Worm (Caenorhabditis elegans): ENCODE measurements around the gene Y75B8A.23.

The Y75B8A.23 gene

DNA sequence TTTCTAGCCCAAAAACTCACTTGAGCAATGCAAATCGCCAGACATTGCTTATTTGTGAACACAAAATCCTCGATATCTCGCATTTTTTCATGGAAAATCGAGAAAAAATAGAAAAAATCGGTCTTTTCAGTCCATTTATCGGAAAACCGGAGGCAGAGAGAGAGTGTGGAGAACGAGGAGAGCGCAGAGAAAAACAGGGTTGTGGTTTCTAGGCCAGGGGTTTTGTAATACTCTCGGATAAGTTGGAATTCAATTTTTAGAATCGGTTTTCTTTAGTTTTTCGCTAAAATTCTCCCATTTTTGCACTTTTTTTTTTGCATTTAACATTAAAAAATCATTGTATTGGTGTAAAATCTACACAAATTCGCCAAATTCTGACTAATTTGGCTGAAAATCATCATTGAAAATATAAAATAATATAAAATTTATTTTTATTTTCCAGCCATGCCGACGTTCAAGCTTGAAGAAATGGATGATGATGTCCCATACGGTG, 23.2 kb downstream of the Y75B8A.23 start, which contains the start of the genes Y75B8A.24 and Y75B8A.25 (continued):
- TF ChIP-seq pax-1 (tag; optimal IDR thresholded peaks at IDR 0.05) (no peak), mec-3 (tag; optimal IDR thresholded peaks at IDR 0.05; ENCODE audit: borderline replicate concordance) (peak; percentile 10), unc-3 (GFP tag; conservative IDR thresholded peaks at IDR 0.05) (no peak), unc-3 (tag; optimal IDR thresholded peaks at IDR 0.05) (no peak), zip-5 (tag; optimal IDR thresholded peaks at IDR 0.05) (peak; percentile 27), pros-1 (tag; optimal IDR thresholded peaks at IDR 0.05) (no peak), K02D7.2 (tag; optimal IDR thresholded peaks at IDR 0.05) (no peak), odd-2 (tag; optimal IDR thresholded peaks at IDR 0.05) (no peak), ref-2 (tag; optimal IDR thresholded peaks at IDR 0.05) (peak; percentile 55), hlh-6 (tag; optimal IDR thresholded peaks at IDR 0.05) (no peak), unc-86 (tag; optimal IDR thresholded peaks at IDR 0.05) (no peak), ceh-9 (tag; optimal IDR thresholded peaks at IDR 0.05) (no peak), madf-2 (tag; optimal IDR thresholded peaks at IDR 0.05) (no peak), ets-4 (tag; optimal IDR thresholded peaks at IDR 0.05) (peak; percentile 85), C38D4.7 (GFP tag; optimal IDR thresholded peaks at IDR 0.05) (no peak), lim-6 (tag; optimal IDR thresholded peaks at IDR 0.05) (peak; percentile 29), unc-42 (tag; optimal IDR thresholded peaks at IDR 0.05) (peak; percentile 31), pat-9 (tag; optimal IDR thresholded peaks at IDR 0.05) (no peak), sox-2 (GFP tag; IDR thresholded peaks at IDR 0.05) (no peak), ceh-30 (tag; optimal IDR thresholded peaks at IDR 0.05) (no peak), unc-55 (GFP tag; optimal IDR thresholded peaks at IDR 0.05) (no peak), ceh-34 (tag; optimal IDR thresholded peaks at IDR 0.05) (no peak), fkh-10 (GFP tag; optimal IDR thresholded peaks at IDR 0.05) (no peak), elt-2 (tag; optimal IDR thresholded peaks at IDR 0.05) (no peak), T23F11.4 (GFP tag; optimal IDR thresholded peaks at IDR 0.05) (no peak), rnt-1 (tag; optimal IDR thresholded peaks at IDR 0.05) (peak; percentile 47), ceh-22 (tag; optimal IDR thresholded peaks at IDR 0.05) (no peak), K09A11.1 (tag; optimal IDR thresholded peaks at IDR 0.05; ENCODE audit: insufficient read depth) (no peak), ceh-24 (tag; optimal IDR thresholded peaks at IDR 0.05) (no peak), ceh-6 (GFP tag; optimal IDR thresholded peaks at IDR 0.05) (no peak), ceh-45 (GFP tag; IDR thresholded peaks at IDR 0.05) (no peak), ceh-31 (tag; optimal IDR thresholded peaks at IDR 0.05) (peak; percentile 89), ttx-3 (tag; optimal IDR thresholded peaks at IDR 0.05) (no peak), ceh-18 (tag; optimal IDR thresholded peaks at IDR 0.05) (no peak), gmeb-2 (tag; optimal IDR thresholded peaks at IDR 0.05) (no peak), pha-2 (tag; optimal IDR thresholded peaks at IDR 0.05) (no peak), sdc-2 (tag; optimal IDR thresholded peaks at IDR 0.05) (no peak), ceh-14 (tag; optimal IDR thresholded peaks at IDR 0.05) (no peak), nhr-11 (tag; optimal IDR thresholded peaks at IDR 0.05) (no peak), nhr-232 (tag; optimal IDR thresholded peaks at IDR 0.05) (no peak), ztf-16 (tag; optimal IDR thresholded peaks at IDR 0.05) (no peak), dve-1 (tag; optimal IDR thresholded peaks at IDR 0.05) (no peak)

DNA sequence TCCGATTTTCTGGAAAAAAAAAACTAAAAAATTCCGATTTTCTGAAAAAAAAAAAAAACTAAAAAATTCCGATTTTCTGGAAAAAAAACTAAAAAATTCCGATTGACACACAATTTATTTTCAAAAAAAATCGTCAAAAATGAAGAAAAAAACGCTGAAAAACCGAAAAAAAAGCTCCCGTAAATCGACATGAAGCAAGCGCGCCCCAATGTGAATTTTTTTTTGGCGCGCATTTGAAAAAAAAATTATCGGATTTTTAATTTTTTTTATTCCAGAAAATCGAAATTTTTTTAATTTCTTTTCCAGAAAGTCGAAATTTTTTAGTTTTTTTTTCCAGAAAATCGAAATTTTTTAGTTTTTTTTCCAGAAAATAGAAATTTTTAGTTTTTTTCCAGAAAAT, 28.3 kb downstream of the Y75B8A.23 start:
- no peak for TF ChIP-seq ceh-9 (tag; optimal IDR thresholded peaks at IDR 0.05)
- no peak for TF ChIP-seq pha-4 (tag; optimal IDR thresholded peaks at IDR 0.05)
- TF ChIP-seq tbx-7 (tag; optimal IDR thresholded peaks at IDR 0.05) = no peak
- no peak for TF ChIP-seq ahr-1 (tag; optimal IDR thresholded peaks at IDR 0.05)
- no peak for TF ChIP-seq unc-3 (GFP tag; conservative IDR thresholded peaks at IDR 0.05)
- TF ChIP-seq unc-3 (tag; optimal IDR thresholded peaks at IDR 0.05) = no peak
- TF ChIP-seq sox-4 (tag; optimal IDR thresholded peaks at IDR 0.05) = no peak
- TF ChIP-seq nhr-11 (tag; optimal IDR thresholded peaks at IDR 0.05) = no peak
- no peak for TF ChIP-seq che-1 (tag; optimal IDR thresholded peaks at IDR 0.05)

All from whole organism, late embryonic.